Worm (Caenorhabditis elegans) whole organism, L2 larva: ENCODE measurements around the gene nhr-122.

ENCODE experiments used
- R02D3.7 ChIP-seq: fragments of 150-350 bp; optimal IDR thresholded peaks from 2 replicates; lab custom pipeline; 2014; ENCODE audit warnings: missing biosample characterization, missing genetic modification characterization
- nhr-25 ChIP-seq: fragments of 150-350 bp; sonication (generic microtip); optimal IDR thresholded peaks from 3 replicates; lab custom pipeline; 2014; ENCODE audit warnings: missing biosample characterization, missing genetic modification characterization
- nhr-6 ChIP-seq: fragments of 150-350 bp; optimal IDR thresholded peaks from 2 replicates; lab custom pipeline; 2014; ENCODE audit warnings: missing biosample characterization, missing genetic modification characterization
- sma-3 ChIP-seq: sonication (generic microtip); optimal IDR thresholded peaks from 2 replicates; lab custom pipeline; 2016; ENCODE audit warnings: missing genetic modification reagents, missing genetic modification characterization, missing compliant biosample characterization
- snpc-4 ChIP-seq: fragments of 150-350 bp; optimal IDR thresholded peaks from 2 replicates; lab custom pipeline; 2014; ENCODE audit warnings: missing biosample characterization, missing genetic modification characterization

ce11 chrIV:1637333-1637732 is 23.6 kb downstream of the nhr-122 start:
- TF ChIP-seq R02D3.7 (tag; lab: Kevin White, UChicago) (no peak), snpc-4 (no peak), nhr-25 (tag; lab: Kevin White, UChicago) (no peak), sma-3 (GFP tag; lab: Kevin White, UChicago) (no peak), nhr-6 (tag; lab: Kevin White, UChicago) (no peak)
